Worm (Caenorhabditis elegans) whole organism, late embryonic: ENCODE results near the gene C07A4.2.

Source experiments
- F13H6.1 ChIP-seq: sonication (generic microtip); optimal IDR thresholded peaks from 2 replicates; lab custom pipeline; 2016; ENCODE audit warnings: missing genetic modification characterization, missing compliant biosample characterization
- K09A11.1 ChIP-seq: sonication (generic microtip); optimal IDR thresholded peaks from 2 replicates; lab custom pipeline; 2017; ENCODE audit warnings: antibody characterized with exemption, mild to moderate bottlenecking, missing genetic modification characterization, missing compliant biosample characterization; ENCODE audit not compliant: insufficient read depth
- T23F11.4 ChIP-seq: fragments of 200-800 bp; sonication (Bioruptor generic); optimal IDR thresholded peaks from 2 replicates; lab custom pipeline; 2018; ENCODE audit warnings: mild to moderate bottlenecking, missing genetic modification characterization, missing compliant biosample characterization
- Y22D7AL.16 ChIP-seq: sonication (generic microtip); optimal IDR thresholded peaks from 2 replicates; lab custom pipeline; 2016; ENCODE audit warnings: missing genetic modification characterization, missing compliant biosample characterization
- ahr-1 ChIP-seq: sonication (generic microtip); optimal IDR thresholded peaks from 2 replicates; lab custom pipeline; 2016; ENCODE audit warnings: missing genetic modification characterization, missing compliant biosample characterization
- ama-1 ChIP-seq: fragments of 150-350 bp; optimal IDR thresholded peaks from 2 replicates; lab custom pipeline; 2014
- ceh-18 ChIP-seq: sonication (generic microtip); optimal IDR thresholded peaks from 2 replicates; lab custom pipeline; 2016; ENCODE audit warnings: missing genetic modification characterization, missing compliant biosample characterization
- ceh-30 ChIP-seq: fragments of 150-350 bp; optimal IDR thresholded peaks from 2 replicates; lab custom pipeline; 2014; ENCODE audit warnings: missing biosample characterization, missing genetic modification characterization
- ceh-31 ChIP-seq: sonication (generic microtip); optimal IDR thresholded peaks from 2 replicates; lab custom pipeline; 2016; ENCODE audit warnings: missing genetic modification characterization, missing compliant biosample characterization
- ceh-45 ChIP-seq: fragments of 200-800 bp; sonication (Bioruptor generic); IDR thresholded peaks from 2 replicates; pipeline ENCODE4 v1.3.6; 2022; ENCODE audit warnings: missing genetic modification reagents, missing genetic modification characterization, missing compliant biosample characterization
- ceh-48 ChIP-seq: sonication (generic microtip); optimal IDR thresholded peaks from 2 replicates; lab custom pipeline; 2016; ENCODE audit warnings: missing genetic modification characterization, inconsistent platforms, missing compliant biosample characterization
- ceh-6 ChIP-seq: fragments of 200-800 bp; sonication (Bioruptor generic); optimal IDR thresholded peaks from 2 replicates; lab custom pipeline; 2018; ENCODE audit warnings: mild to moderate bottlenecking, missing genetic modification characterization, missing compliant biosample characterization
- ceh-9 ChIP-seq: sonication (generic microtip); optimal IDR thresholded peaks from 2 replicates; lab custom pipeline; 2016; ENCODE audit warnings: mild to moderate bottlenecking, missing genetic modification characterization, inconsistent platforms, missing compliant biosample characterization
- dmd-4 ChIP-seq: sonication (generic microtip); optimal IDR thresholded peaks from 2 replicates; lab custom pipeline; 2016; ENCODE audit warnings: borderline replicate concordance, missing genetic modification characterization, missing compliant biosample characterization
- dve-1 ChIP-seq: sonication (generic microtip); optimal IDR thresholded peaks from 2 replicates; lab custom pipeline; 2017; ENCODE audit warnings: antibody characterized with exemption, mild to moderate bottlenecking, missing genetic modification characterization, missing compliant biosample characterization
- elt-2 ChIP-seq: sonication (generic microtip); optimal IDR thresholded peaks from 2 replicates; lab custom pipeline; 2016; ENCODE audit warnings: missing genetic modification reagents, missing genetic modification characterization, missing compliant biosample characterization
- ets-4 ChIP-seq: sonication (generic microtip); optimal IDR thresholded peaks from 2 replicates; lab custom pipeline; 2016; ENCODE audit warnings: missing genetic modification characterization, missing compliant biosample characterization
- eyg-1 ChIP-seq: sonication (generic microtip); optimal IDR thresholded peaks from 2 replicates; lab custom pipeline; 2016; ENCODE audit warnings: missing genotype, missing genetic modification characterization, missing compliant biosample characterization
- fax-1 ChIP-seq: sonication (generic microtip); optimal IDR thresholded peaks from 2 replicates; lab custom pipeline; 2016; ENCODE audit warnings: missing genotype, missing genetic modification characterization, missing compliant biosample characterization
- fkh-10 ChIP-seq: fragments of 150-350 bp; optimal IDR thresholded peaks from 2 replicates; lab custom pipeline; 2014; ENCODE audit warnings: missing biosample characterization, missing genetic modification reagents, missing genetic modification characterization
- gmeb-2 ChIP-seq: sonication (generic microtip); optimal IDR thresholded peaks from 2 replicates; lab custom pipeline; 2016; ENCODE audit warnings: missing genetic modification characterization, inconsistent platforms, missing compliant biosample characterization
- hlh-13 ChIP-seq: fragments of 200-800 bp; sonication (Bioruptor generic); optimal IDR thresholded peaks from 2 replicates; lab custom pipeline; 2018; ENCODE audit warnings: mild to moderate bottlenecking, missing genetic modification characterization, missing compliant biosample characterization
- hlh-15 ChIP-seq: sonication (generic microtip); optimal IDR thresholded peaks from 2 replicates; lab custom pipeline; 2016; ENCODE audit warnings: missing genetic modification characterization, missing compliant biosample characterization
- hlh-30 ChIP-seq: sonication (generic microtip); optimal IDR thresholded peaks from 2 replicates; lab custom pipeline; 2017; ENCODE audit warnings: antibody characterized with exemption, missing genetic modification characterization, missing compliant biosample characterization; ENCODE audit not compliant: insufficient read depth
- lim-6 ChIP-seq: sonication (generic microtip); optimal IDR thresholded peaks from 2 replicates; lab custom pipeline; 2016; ENCODE audit warnings: missing genetic modification characterization, missing compliant biosample characterization
- madf-2 ChIP-seq: sonication (generic microtip); optimal IDR thresholded peaks from 2 replicates; lab custom pipeline; 2017; ENCODE audit warnings: missing genetic modification characterization, missing compliant biosample characterization
- mec-3 ChIP-seq: sonication (generic microtip); optimal IDR thresholded peaks from 2 replicates; lab custom pipeline; 2016; ENCODE audit warnings: borderline replicate concordance, missing genetic modification characterization, missing compliant biosample characterization
- nhr-11 ChIP-seq: fragments of 150-350 bp; optimal IDR thresholded peaks from 2 replicates; lab custom pipeline; 2014; ENCODE audit warnings: missing biosample characterization, missing genetic modification characterization
- npax-4 ChIP-seq: sonication (generic microtip); optimal IDR thresholded peaks from 2 replicates; lab custom pipeline; 2016; ENCODE audit warnings: missing genetic modification characterization, missing compliant biosample characterization
- odd-2 ChIP-seq: sonication (generic microtip); optimal IDR thresholded peaks from 2 replicates; lab custom pipeline; 2017; ENCODE audit warnings: antibody characterized with exemption, mild to moderate bottlenecking, missing genetic modification characterization, missing compliant biosample characterization
- pag-3 ChIP-seq: sonication (generic microtip); optimal IDR thresholded peaks from 2 replicates; lab custom pipeline; 2016; ENCODE audit warnings: missing compliant biosample characterization, missing genetic modification characterization, borderline replicate concordance
- pat-9 ChIP-seq: fragments of 200-800 bp; sonication (Bioruptor generic); optimal IDR thresholded peaks from 2 replicates; lab custom pipeline; 2018; ENCODE audit warnings: mild to moderate bottlenecking, missing genetic modification characterization, moderate library complexity, missing compliant biosample characterization
- pros-1 ChIP-seq: fragments of 150-350 bp; optimal IDR thresholded peaks from 2 replicates; lab custom pipeline; 2014; ENCODE audit warnings: missing biosample characterization, missing genetic modification reagents, missing genetic modification characterization
- ref-2 ChIP-seq: sonication (generic microtip); optimal IDR thresholded peaks from 2 replicates; lab custom pipeline; 2016; ENCODE audit warnings: missing genetic modification characterization, missing compliant biosample characterization
- sdc-2 ChIP-seq: sonication (generic microtip); optimal IDR thresholded peaks from 2 replicates; lab custom pipeline; 2016; ENCODE audit warnings: missing genotype, missing genetic modification characterization, missing compliant biosample characterization
- sox-2 ChIP-seq: fragments of 200-800 bp; sonication (Bioruptor generic); IDR thresholded peaks from 2 replicates; pipeline ENCODE4 v1.3.6; 2022; ENCODE audit warnings: missing genetic modification reagents, missing genetic modification characterization, missing compliant biosample characterization
- sox-4 ChIP-seq: sonication (generic microtip); optimal IDR thresholded peaks from 2 replicates; lab custom pipeline; 2017; ENCODE audit warnings: mild to moderate bottlenecking, missing genetic modification characterization, inconsistent platforms, missing compliant biosample characterization
- syd-9 ChIP-seq: sonication (generic microtip); optimal IDR thresholded peaks from 2 replicates; lab custom pipeline; 2016; ENCODE audit warnings: mild to moderate bottlenecking, missing genetic modification characterization, moderate library complexity, missing compliant biosample characterization
- tbx-2 ChIP-seq: sonication (generic microtip); optimal IDR thresholded peaks from 2 replicates; lab custom pipeline; 2016; ENCODE audit warnings: missing genetic modification characterization, missing compliant biosample characterization
- tbx-7 ChIP-seq: sonication (generic microtip); optimal IDR thresholded peaks from 2 replicates; lab custom pipeline; 2016; ENCODE audit warnings: missing genotype, missing genetic modification characterization, missing compliant biosample characterization
- ttx-3 ChIP-seq: sonication (generic microtip); optimal IDR thresholded peaks from 2 replicates; lab custom pipeline; 2016; ENCODE audit warnings: missing genetic modification reagents, missing genetic modification characterization, missing compliant biosample characterization
- unc-3 ChIP-seq, 2 experiments: fragments of 200-800 bp in 1 of 2; sonication (Bioruptor generic) in 1 of 2; sonication (generic microtip) in 1 of 2; conservative IDR thresholded peaks in 1 of 2; optimal IDR thresholded peaks in 1 of 2; 2 replicates each; pipeline versions ENCODE4 v1.3.6 to Lab custom; 2016 to 2022; ENCODE audit warnings: missing compliant biosample characterization in 2 of 2, missing genetic modification characterization in 2 of 2, missing genetic modification reagents in 1 of 2
- unc-42 ChIP-seq: sonication (generic microtip); optimal IDR thresholded peaks from 2 replicates; lab custom pipeline; 2016; ENCODE audit warnings: missing genotype, missing genetic modification characterization, missing compliant biosample characterization
- unc-55 ChIP-seq: sonication (generic microtip); optimal IDR thresholded peaks from 2 replicates; lab custom pipeline; 2017; ENCODE audit warnings: missing biosample characterization, missing genetic modification reagents, missing genetic modification characterization
- unc-86 ChIP-seq: sonication (generic microtip); optimal IDR thresholded peaks from 2 replicates; lab custom pipeline; 2016; ENCODE audit warnings: missing genetic modification characterization, missing compliant biosample characterization
- zip-5 ChIP-seq: sonication (generic microtip); optimal IDR thresholded peaks from 2 replicates; lab custom pipeline; 2016; ENCODE audit warnings: missing genetic modification characterization, missing compliant biosample characterization
- ztf-16 ChIP-seq: sonication (generic microtip); optimal IDR thresholded peaks from 2 replicates; lab custom pipeline; 2017; ENCODE audit warnings: missing genetic modification characterization, missing compliant biosample characterization

C07A4.2 gene

ce11 chrX:10146592-10146991 lies 25.4 kb upstream of the C07A4.2 start, which contains the start of gene unc-115 (continued):
- TF ChIP-seq tbx-7 (peak; percentile 14), eyg-1 (tag; lab: Kevin White, UChicago) (peak; percentile 61), ceh-45 (no peak), nhr-11 (tag; lab: Kevin White, UChicago) (no peak), dve-1 (no peak), tbx-2 (peak; percentile 92), K09A11.1 (tag; lab: Kevin White, UChicago) (peak; percentile 17), unc-3 (GFP tag; conservative IDR thresholded peaks at IDR 0.05; lab: Robert Waterston, UW) (no peak), unc-3 (tag; optimal IDR thresholded peaks at IDR 0.05; lab: Kevin White, UChicago) (peak; percentile 39), pros-1 (tag; lab: Kevin White, UChicago) (peak; percentile 97), ceh-6 (GFP tag; lab: Kevin White, UChicago) (no peak), sox-4 (no peak), ceh-30 (tag; lab: Kevin White, UChicago) (no peak), unc-86 (tag; lab: Kevin White, UChicago) (peak; percentile 20), ttx-3 (tag; lab: Kevin White, UChicago) (no peak), mec-3 (no peak), hlh-15 (tag; lab: Kevin White, UChicago) (no peak), madf-2 (tag; lab: Kevin White, UChicago) (peak; percentile 25), ets-4 (tag; lab: Kevin White, UChicago) (peak; percentile 57), ztf-16 (tag; lab: Kevin White, UChicago) (no peak), ceh-9 (tag; lab: Kevin White, UChicago) (no peak), hlh-13 (GFP tag; lab: Kevin White, UChicago) (no peak), fax-1 (tag; lab: Kevin White, UChicago) (no peak), syd-9 (tag; lab: Kevin White, UChicago) (peak; percentile 61), gmeb-2 (no peak), ceh-48 (tag; lab: Kevin White, UChicago) (peak; percentile 97), zip-5 (no peak), elt-2 (tag; lab: Kevin White, UChicago) (no peak), Y22D7AL.16 (tag; lab: Kevin White, UChicago) (no peak), dmd-4 (tag; lab: Kevin White, UChicago) (peak; percentile 12), sox-2 (GFP tag; lab: Robert Waterston, UW) (no peak; the same call in 1 of the 2 replicates), lim-6 (peak; percentile 18), npax-4 (tag; lab: Kevin White, UChicago) (no peak), fkh-10 (GFP tag; lab: Kevin White, UChicago) (no peak), unc-55 (GFP tag; lab: Kevin White, UChicago) (peak; percentile 96), sdc-2 (tag; lab: Kevin White, UChicago) (peak; percentile 81), T23F11.4 (GFP tag; lab: Kevin White, UChicago) (peak; percentile 74), unc-42 (tag; lab: Kevin White, UChicago) (peak; percentile 97), ama-1 (lab: Kevin White, UChicago) (no peak), pat-9 (tag; lab: Kevin White, UChicago) (no peak), hlh-30 (tag; lab: Kevin White, UChicago) (peak; percentile 50), ceh-31 (tag; lab: Kevin White, UChicago) (peak; percentile 94), F13H6.1 (peak; percentile 62), ref-2 (tag; lab: Kevin White, UChicago) (peak; percentile 93)

- peak; percentile 26 for TF ChIP-seq unc-55 (GFP tag; lab: Kevin White, UChicago)
- no peak for TF ChIP-seq ceh-18 (tag; lab: Kevin White, UChicago)
- no peak for TF ChIP-seq odd-2 (tag; lab: Kevin White, UChicago)
- no peak for TF ChIP-seq mec-3
- no peak for TF ChIP-seq pag-3 (tag; lab: Kevin White, UChicago)
- no peak for TF ChIP-seq ahr-1 (tag; lab: Kevin White, UChicago)
Measured at ce11 chrX:10147236-10147635, 24.8 kb upstream of the C07A4.2 start.
